Fruit fly (Drosophila melanogaster): ENCODE measurements around the gene ATPsynG.
A peak's percentile ranks its signal among the peaks of the same experiment; 100 is the strongest.

The ATPsynG gene

dm6 chr2L:11021606-11022005 is 45.4 kb upstream of the ATPsynG start (continued):
- peak; percentile 4 for TF ChIP-seq spab (GFP tag; optimal IDR thresholded peaks at IDR 0.05)
- TF ChIP-seq Met (GFP tag; optimal IDR thresholded peaks at IDR 0.05) = peak; percentile 70
- TF ChIP-seq achi (GFP tag; optimal IDR thresholded peaks at IDR 0.05) = peak; percentile 35
- TF ChIP-seq CG11762 (GFP tag; optimal IDR thresholded peaks at IDR 0.05; ENCODE audit: insufficient read depth) = no peak
- TF ChIP-seq fd85E (GFP tag; optimal IDR thresholded peaks at IDR 0.05) = no peak
- TF ChIP-seq CG8632 (GFP tag; optimal IDR thresholded peaks at IDR 0.05) = no peak
- TF ChIP-seq fkh (GFP tag; optimal IDR thresholded peaks at IDR 0.05) = no peak
- no peak for TF ChIP-seq Hr4 (GFP tag; optimal IDR thresholded peaks at IDR 0.05)
- peak; percentile 39 for TF ChIP-seq CG6808 (GFP tag; optimal IDR thresholded peaks at IDR 0.05)
- peak; percentile 39 for TF ChIP-seq Hr39 (GFP tag; optimal IDR thresholded peaks at IDR 0.05)
- TF ChIP-seq CG6163 (GFP tag; IDR thresholded peaks at IDR 0.05) = no peak
- no peak for TF ChIP-seq vri (GFP tag; optimal IDR thresholded peaks at IDR 0.05)
- no peak for TF ChIP-seq Blimp-1 (GFP tag; optimal IDR thresholded peaks at IDR 0.05)
- peak; percentile 44 for TF ChIP-seq CG32006 (GFP tag; optimal IDR thresholded peaks at IDR 0.05)
- no peak for TF ChIP-seq CG6854 (GFP tag; optimal IDR thresholded peaks at IDR 0.05)

dm6 chr2L:11016695-11017094 is 40.5 kb upstream of the ATPsynG start, which contains the start of gene CG14913:
CG14913 (plus strand) TSS chr2L:11016995.
- TF ChIP-seq CG3032 (tag; optimal IDR thresholded peaks at IDR 0.05) = no peak
- TF ChIP-seq vri (GFP tag; optimal IDR thresholded peaks at IDR 0.05) = no peak
- no peak for TF ChIP-seq svp (GFP tag)
- no peak for TF ChIP-seq CG6276 (GFP tag; optimal IDR thresholded peaks at IDR 0.05)
- no peak for TF ChIP-seq CG10631 (GFP tag; optimal IDR thresholded peaks at IDR 0.05)

dm6 chr2L:11015320-11015719 is 39.1 kb upstream of the ATPsynG start, which contains the start of gene Acp32CD:
Acp32CD (plus strand) TSS chr2L:11015620.
- no peak for TF ChIP-seq Eip93F (GFP tag; optimal IDR thresholded peaks at IDR 0.05)
- no peak for TF ChIP-seq CG16779 (tag; optimal IDR thresholded peaks at IDR 0.05)
- no peak for TF ChIP-seq CG6854 (GFP tag; optimal IDR thresholded peaks at IDR 0.05)
- no peak for TF ChIP-seq CG10631 (GFP tag; optimal IDR thresholded peaks at IDR 0.05)
- TF ChIP-seq dac (GFP tag; optimal IDR thresholded peaks at IDR 0.05) = no peak
- TF ChIP-seq vri (GFP tag; optimal IDR thresholded peaks at IDR 0.05) = no peak
- TF ChIP-seq dsx (GFP tag; optimal IDR thresholded peaks at IDR 0.05; ENCODE audit: poor library complexity, severe bottlenecking) = no peak
- TF ChIP-seq Hr39 (GFP tag; optimal IDR thresholded peaks at IDR 0.05) = no peak
- TF ChIP-seq Lpt (GFP tag; optimal IDR thresholded peaks at IDR 0.05) = no peak
- TF ChIP-seq CG8119 (GFP tag; IDR thresholded peaks at IDR 0.05) = no peak
- no peak for TF ChIP-seq CG15336 (GFP tag; IDR thresholded peaks at IDR 0.05)
- TF ChIP-seq fkh (GFP tag; optimal IDR thresholded peaks at IDR 0.05) = no peak

dm6 chr2L:11014671-11015070 is 38.5 kb upstream of the ATPsynG start:
- TF ChIP-seq Sox14 (GFP tag; optimal IDR thresholded peaks at IDR 0.05) (peak; percentile 35), CG6854 (GFP tag; optimal IDR thresholded peaks at IDR 0.05) (no peak), fkh (GFP tag; optimal IDR thresholded peaks at IDR 0.05) (no peak), topi (GFP tag; optimal IDR thresholded peaks at IDR 0.05) (peak; percentile 24), Eip93F (GFP tag; optimal IDR thresholded peaks at IDR 0.05) (no peak), CG8119 (GFP tag; IDR thresholded peaks at IDR 0.05) (peak; percentile 64; the same call in 2 of the 3 replicates), fd59A (GFP tag; optimal IDR thresholded peaks at IDR 0.05) (peak; percentile 21), CG10631 (GFP tag; optimal IDR thresholded peaks at IDR 0.05) (peak; percentile 60), spab (GFP tag; optimal IDR thresholded peaks at IDR 0.05) (peak; percentile 37), fd85E (GFP tag; optimal IDR thresholded peaks at IDR 0.05) (no peak), CG9139 (GFP tag; optimal IDR thresholded peaks at IDR 0.05) (no peak), net (GFP tag; optimal IDR thresholded peaks at IDR 0.05) (no peak), CG32006 (GFP tag; optimal IDR thresholded peaks at IDR 0.05) (peak; percentile 75), vri (GFP tag; optimal IDR thresholded peaks at IDR 0.05) (no peak), CG11902 (GFP tag; optimal IDR thresholded peaks at IDR 0.05) (no peak), CG3919 (GFP tag; optimal IDR thresholded peaks at IDR 0.05) (peak; percentile 20), pdm3 (GFP tag; optimal IDR thresholded peaks at IDR 0.05) (no peak), CG6276 (GFP tag; optimal IDR thresholded peaks at IDR 0.05) (no peak), Sox15 (GFP tag; optimal IDR thresholded peaks at IDR 0.05) (no peak), Gug (GFP tag; IDR thresholded peaks at IDR 0.05) (no peak), achi (GFP tag; optimal IDR thresholded peaks at IDR 0.05) (peak; percentile 66), CG6792 (GFP tag; optimal IDR thresholded peaks at IDR 0.05) (peak; percentile 40), Hr39 (GFP tag; optimal IDR thresholded peaks at IDR 0.05) (no peak), ss (GFP tag; optimal IDR thresholded peaks at IDR 0.05) (peak; percentile 37 to 42), cyc (GFP tag; optimal IDR thresholded peaks at IDR 0.05) (no peak), OdsH (GFP tag; optimal IDR thresholded peaks at IDR 0.05) (peak; percentile 49), CG31627 (GFP tag; optimal IDR thresholded peaks at IDR 0.05) (no peak), CG15336 (GFP tag; IDR thresholded peaks at IDR 0.05) (peak; percentile 60), lz (GFP tag; optimal IDR thresholded peaks at IDR 0.05) (no peak), CG34406 (GFP tag; optimal IDR thresholded peaks at IDR 0.05) (peak; percentile 48), CG4318 (GFP tag; optimal IDR thresholded peaks at IDR 0.05) (no peak)

Data from whole organism, prepupa.